Fruit fly (Drosophila melanogaster): ENCODE data around the gene Cp15.

Cp15 gene

DNA sequence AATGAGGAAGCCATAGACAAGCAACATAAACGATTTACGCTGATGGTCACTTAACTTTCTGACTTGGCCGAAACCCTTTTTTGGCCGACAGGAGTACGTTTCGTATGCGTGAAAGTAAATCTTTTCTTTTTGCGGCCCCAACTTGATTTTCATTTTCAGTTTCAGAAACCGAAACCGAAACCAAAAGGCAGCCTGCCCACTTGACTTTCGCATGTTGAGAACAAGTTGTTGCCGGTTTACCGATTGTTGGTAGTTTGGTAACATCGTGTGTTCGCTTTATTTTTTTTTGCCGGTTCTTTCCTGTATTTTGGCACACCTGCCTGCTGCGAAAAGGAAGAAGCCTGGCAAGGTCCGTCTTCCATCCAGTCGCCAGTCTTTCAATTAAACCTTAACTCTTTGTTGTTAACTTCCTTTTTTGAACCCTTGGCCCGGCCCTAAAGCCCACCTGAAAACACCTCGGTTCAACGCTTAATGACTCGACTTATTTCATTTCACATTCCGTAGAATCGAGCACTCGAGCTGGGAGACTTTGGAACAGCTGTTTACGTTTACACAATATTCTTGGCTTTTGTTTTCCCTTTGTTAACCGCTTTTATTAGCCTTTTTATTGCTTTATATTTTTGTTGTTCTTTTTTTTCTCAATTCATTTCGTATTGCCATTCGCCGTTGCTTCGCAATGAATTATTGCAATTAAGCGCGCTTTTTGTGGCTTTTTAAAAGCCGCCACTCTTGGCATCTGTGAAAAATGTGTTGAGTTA, 46.9 kb downstream of the Cp15 start (continued):
- TF ChIP-seq CG11762 (GFP tag; optimal IDR thresholded peaks at IDR 0.05; ENCODE audit: insufficient read depth) (no peak), CG9139 (GFP tag; optimal IDR thresholded peaks at IDR 0.05) (peak; percentile 70), CG10631 (GFP tag; optimal IDR thresholded peaks at IDR 0.05) (no peak), fd59A (GFP tag; optimal IDR thresholded peaks at IDR 0.05) (no peak), CG6854 (GFP tag; optimal IDR thresholded peaks at IDR 0.05) (peak; percentile 81), cyc (GFP tag; optimal IDR thresholded peaks at IDR 0.05) (no peak), fd85E (GFP tag; optimal IDR thresholded peaks at IDR 0.05) (no peak), Hr4 (GFP tag; optimal IDR thresholded peaks at IDR 0.05) (no peak), eg (GFP tag; IDR thresholded peaks at IDR 0.05) (no peak), CG3032 (tag; optimal IDR thresholded peaks at IDR 0.05) (no peak), Eip78C (GFP tag) (peak; percentile 73), CG4318 (GFP tag; optimal IDR thresholded peaks at IDR 0.05) (no peak), CG8319 (GFP tag; optimal IDR thresholded peaks at IDR 0.05) (no peak), acj6 (GFP tag; optimal IDR thresholded peaks at IDR 0.05) (no peak), CG6808 (GFP tag; optimal IDR thresholded peaks at IDR 0.05) (peak; percentile 60), Eip75B (GFP tag; optimal IDR thresholded peaks at IDR 0.05) (no peak), pdm3 (GFP tag; optimal IDR thresholded peaks at IDR 0.05) (no peak), Sox15 (GFP tag; optimal IDR thresholded peaks at IDR 0.05) (no peak), Lpt (GFP tag; optimal IDR thresholded peaks at IDR 0.05) (no peak), esn (GFP tag; optimal IDR thresholded peaks at IDR 0.05) (no peak), ss (GFP tag; optimal IDR thresholded peaks at IDR 0.05) (peak; percentile 52 to 73), Hr39 (GFP tag; optimal IDR thresholded peaks at IDR 0.05) (no peak), OdsH (GFP tag; optimal IDR thresholded peaks at IDR 0.05) (no peak), salr (GFP tag; optimal IDR thresholded peaks at IDR 0.05) (no peak), lz (GFP tag; optimal IDR thresholded peaks at IDR 0.05) (no peak), Ets96B (tag; optimal IDR thresholded peaks at IDR 0.05) (no peak), CG32006 (GFP tag; optimal IDR thresholded peaks at IDR 0.05) (no peak), Met (GFP tag; optimal IDR thresholded peaks at IDR 0.05) (peak; percentile 27), dac (GFP tag; optimal IDR thresholded peaks at IDR 0.05) (no peak), Eip93F (GFP tag; optimal IDR thresholded peaks at IDR 0.05) (no peak), CG11902 (GFP tag; optimal IDR thresholded peaks at IDR 0.05) (no peak), svp (GFP tag) (peak; percentile 14), CG6163 (GFP tag; IDR thresholded peaks at IDR 0.05) (no peak)

dm6 chr3L:8777313-8777924, 49.1 kb downstream of the Cp15 start:
- TF ChIP-seq fd85E (GFP tag; optimal IDR thresholded peaks at IDR 0.05): no peak
- peak; percentile 7 for TF ChIP-seq OdsH (GFP tag; optimal IDR thresholded peaks at IDR 0.05)
- no peak for TF ChIP-seq salr (GFP tag; optimal IDR thresholded peaks at IDR 0.05)
- peak; percentile 44 for TF ChIP-seq Smox (GFP tag; optimal IDR thresholded peaks at IDR 0.05)
- peak; percentile 17 for TF ChIP-seq Hr39 (GFP tag; optimal IDR thresholded peaks at IDR 0.05)
- TF ChIP-seq vri (GFP tag; optimal IDR thresholded peaks at IDR 0.05): peak; percentile 37
- TF ChIP-seq esn (GFP tag; optimal IDR thresholded peaks at IDR 0.05): peak; percentile 61
- peak; percentile 45 for TF ChIP-seq Met (GFP tag; optimal IDR thresholded peaks at IDR 0.05)
- TF ChIP-seq CG8632 (GFP tag; optimal IDR thresholded peaks at IDR 0.05): peak; percentile 8
- TF ChIP-seq Sox15 (GFP tag; optimal IDR thresholded peaks at IDR 0.05): no peak
- TF ChIP-seq CG31627 (GFP tag; optimal IDR thresholded peaks at IDR 0.05): peak; percentile 0
- TF ChIP-seq Eip93F (GFP tag; optimal IDR thresholded peaks at IDR 0.05): peak; percentile 14
- peak; percentile 75 for TF ChIP-seq svp (GFP tag)
- TF ChIP-seq CG3032 (tag; optimal IDR thresholded peaks at IDR 0.05): no peak
- peak; percentile 27 for TF ChIP-seq achi (GFP tag; optimal IDR thresholded peaks at IDR 0.05)
- peak; percentile 19 for TF ChIP-seq CG34406 (GFP tag; optimal IDR thresholded peaks at IDR 0.05)
- TF ChIP-seq Sox14 (GFP tag; optimal IDR thresholded peaks at IDR 0.05): peak; percentile 20
- peak; percentile 60 for TF ChIP-seq Eip78C (GFP tag)
